Worm (Caenorhabditis elegans): Measurements from ENCODE around the gene ugt-66.

- TF ChIP-seq elt-1 (tag; optimal IDR thresholded peaks at IDR 0.05) (no peak), fos-1 (tag; optimal IDR thresholded peaks at IDR 0.05) (no peak), R02D3.7 (tag; optimal IDR thresholded peaks at IDR 0.05) (no peak)
Measured at ce11 chrIII:6221403-6221802, 27.0 kb upstream of the ugt-66 start.
